Fruit fly (Drosophila melanogaster) whole organism, embryonic: ENCODE data around the gene PAN3.

Experiments used
- CG1024 ChIP-seq: fragments of 200-800 bp; sonication (Bioruptor generic); IDR thresholded peaks from 2 replicates; pipeline ENCODE4 v1.3.6; 2022; ENCODE audit warnings: missing biosample characterization, missing genetic modification characterization
- CG9932 ChIP-seq: fragments of 200-800 bp; sonication (Bioruptor generic); IDR thresholded peaks from 2 replicates; pipeline ENCODE4 v1.3.6; 2022; ENCODE audit warnings: missing biosample characterization, missing genetic modification characterization
- Elba2 ChIP-seq: fragments of 200-800 bp; sonication (Bioruptor generic); optimal IDR thresholded peaks from 3 replicates; lab custom pipeline; 2016; ENCODE audit warnings: missing biosample characterization, missing genetic modification characterization

DNA sequence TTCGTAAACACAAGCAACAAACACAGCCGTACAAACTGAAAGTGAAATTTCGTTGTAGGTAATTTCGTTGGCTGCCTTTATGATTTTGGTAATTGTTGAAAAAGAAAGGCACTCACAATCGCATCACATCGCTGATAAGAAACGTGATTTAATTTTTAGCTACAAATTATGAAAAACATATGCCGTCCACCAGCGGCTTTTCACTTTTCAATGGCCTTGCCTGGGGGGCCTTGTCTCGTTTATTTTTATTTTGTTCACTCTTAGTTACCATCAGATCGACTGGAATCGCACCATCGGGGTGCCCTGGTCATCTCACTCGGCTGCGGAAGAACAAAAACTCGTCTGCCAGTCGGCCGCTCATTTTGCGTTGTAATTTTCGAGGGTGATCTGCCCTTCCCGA lies 38.0 kb downstream of the PAN3 start:
- TF ChIP-seq CG1024 (GFP tag; lab: Robert Waterston, UW) (no peak), Elba2 (GFP tag; lab: Kevin White, UChicago) (no peak), CG9932 (GFP tag; lab: Robert Waterston, UW) (no peak)
